Fruit fly (Drosophila melanogaster): ENCODE data around the gene Hmgcl.

Gene Hmgcl

dm6 chr2L:6967422-6968012, 7.3 kb downstream of the Hmgcl start, which contains the start of gene Sumo (continued):
- TF ChIP-seq Ets97D (GFP tag; optimal IDR thresholded peaks at IDR 0.05) (no peak), al (GFP tag; IDR thresholded peaks at IDR 0.05) (no peak), jigr1 (GFP tag; IDR thresholded peaks at IDR 0.05) (no peak), sisA (GFP tag; IDR thresholded peaks at IDR 0.05) (0 out of 2 replicates have a peak, but pooled peaks have one; percentile 3), ssp (GFP tag; IDR thresholded peaks at IDR 0.05) (no peak), CG9437 (GFP tag; optimal IDR thresholded peaks at IDR 0.05) (no peak), slbo (GFP tag; IDR thresholded peaks at IDR 0.05) (peak; percentile 53), gsb (GFP tag; IDR thresholded peaks at IDR 0.05) (peak; percentile 5; the same call in 1 of the 2 replicates), exex (tag; optimal IDR thresholded peaks at IDR 0.05) (no peak), zfh1 (GFP tag; IDR thresholded peaks at IDR 0.05) (0 out of 3 replicates have a peak, but pooled peaks have one; percentile 26), CG8359 (GFP tag; optimal IDR thresholded peaks at IDR 0.05; ENCODE audit: borderline replicate concordance) (no peak), BtbVII (GFP tag; optimal IDR thresholded peaks at IDR 0.05) (no peak), CG11695 (GFP tag; IDR thresholded peaks at IDR 0.05) (0 out of 3 replicates have a peak, but pooled peaks have one; percentile 21), CG4360 (GFP tag; IDR thresholded peaks at IDR 0.05) (no peak), CG7963 (GFP tag; IDR thresholded peaks at IDR 0.05; ENCODE audit: partially characterized antibody) (peak; percentile 100), luna (GFP tag; optimal IDR thresholded peaks at IDR 0.05) (no peak), CG4424 (GFP tag; optimal IDR thresholded peaks at IDR 0.05) (peak; percentile 20), pan (optimal IDR thresholded peaks at IDR 0.05) (no peak), pan (GFP tag; optimal IDR thresholded peaks at IDR 0.05 in 1 of 2, IDR thresholded peaks at IDR 0.05 in 1 of 2) (peak in 1 of 2 experiments; percentile 43), CG13123 (GFP tag; optimal IDR thresholded peaks at IDR 0.05) (no peak), Dbx (GFP tag; IDR thresholded peaks at IDR 0.05) (peak; percentile 59; the same call in 2 of the 3 replicates), Asciz (GFP tag; optimal IDR thresholded peaks at IDR 0.05) (no peak), Meics (GFP tag; optimal IDR thresholded peaks at IDR 0.05) (peak; percentile 25), chif (GFP tag; optimal IDR thresholded peaks at IDR 0.05) (no peak), Camta (GFP tag; optimal IDR thresholded peaks at IDR 0.05) (no peak), Myb (GFP tag; optimal IDR thresholded peaks at IDR 0.05) (no peak), slou (GFP tag; optimal IDR thresholded peaks at IDR 0.05) (no peak), CG14441 (GFP tag; IDR thresholded peaks at IDR 0.05) (peak; percentile 56), Sry-δ (GFP tag; optimal IDR thresholded peaks at IDR 0.05) (peak; percentile 91), disco-r (GFP tag; optimal IDR thresholded peaks at IDR 0.05) (no peak), CG43689 (GFP tag; IDR thresholded peaks at IDR 0.05) (no peak), CG6175 (GFP tag; IDR thresholded peaks at IDR 0.05) (0 out of 3 replicates have a peak, but pooled peaks have one; percentile 17), Spps (tag; optimal IDR thresholded peaks at IDR 0.05) (no peak), CG31365 (tag; optimal IDR thresholded peaks at IDR 0.05) (no peak), CG3847 (GFP tag; IDR thresholded peaks at IDR 0.05) (peak; percentile 47), CG33213 (GFP tag; optimal IDR thresholded peaks at IDR 0.05) (no peak), lmd (GFP tag; IDR thresholded peaks at IDR 0.05) (no peak; the same call in 1 of the 2 replicates), Antp (GFP tag; optimal IDR thresholded peaks at IDR 0.05) (no peak), ewg (GFP tag; optimal IDR thresholded peaks at IDR 0.05) (no peak), MESR4 (GFP tag; optimal IDR thresholded peaks at IDR 0.05) (peak; percentile 81), Trl (optimal IDR thresholded peaks at IDR 0.05) (no peak), Trl (GFP tag; optimal IDR thresholded peaks at IDR 0.05) (no peak), ci (GFP tag; IDR thresholded peaks at IDR 0.05) (peak; percentile 67), sima (GFP tag; optimal IDR thresholded peaks at IDR 0.05) (no peak), hkb (optimal IDR thresholded peaks at IDR 0.05) (no peak), hkb (GFP tag; IDR thresholded peaks at IDR 0.05) (no peak), CG11560 (tag; IDR thresholded peaks at IDR 0.05) (peak; percentile 16; the same call in 1 of the 3 replicates), Doc2 (GFP tag; IDR thresholded peaks at IDR 0.05) (no peak), CG3163 (GFP tag; optimal IDR thresholded peaks at IDR 0.05) (no peak), pum (GFP tag; optimal IDR thresholded peaks at IDR 0.05) (no peak), ATbp (GFP tag; optimal IDR thresholded peaks at IDR 0.05) (no peak), Lpt (GFP tag; optimal IDR thresholded peaks at IDR 0.05) (no peak), az2 (GFP tag; optimal IDR thresholded peaks at IDR 0.05) (peak; percentile 9)
